Fruit fly (Drosophila melanogaster) S2 (cell line): ENCODE results near the gene RasGAP1.

Experiments used
- CG8478 ChIP-seq: fragments of >200 bp; optimal IDR thresholded peaks from 2 replicates; lab custom pipeline; 2018
- CTCF ChIP-seq, 2 experiments: fragments of >200 bp; optimal IDR thresholded peaks; 2 replicates each; lab custom pipeline; 2018

dm6 chr3L:9845980-9846538 lies 9.0 kb downstream of the RasGAP1 start:
- TF ChIP-seq CTCF (optimal IDR thresholded peaks at IDR 0.05; lab: Kevin White, UChicago) (no peak), CG8478 (no peak)
